Worm (Caenorhabditis elegans): ENCODE measurements around the gene fbxc-27.
"Not testable (repeated sequence)": the region's sequence is repeated elsewhere in the genome, so short reads cannot be mapped to it uniquely, and the experiment has no call there.

The fbxc-27 gene

ce11 chrII:953052-953451 lies 43.5 kb downstream of the fbxc-27 start:
- TF ChIP-seq nhr-129 (tag; optimal IDR thresholded peaks at IDR 0.05): no peak
- no peak for TF ChIP-seq mab-5 (tag; optimal IDR thresholded peaks at IDR 0.05)
- no peak for TF ChIP-seq lin-39 (tag; optimal IDR thresholded peaks at IDR 0.05)
- no peak for TF ChIP-seq unc-39 (tag; optimal IDR thresholded peaks at IDR 0.05)
- TF ChIP-seq aly-2 (tag; optimal IDR thresholded peaks at IDR 0.05): no peak
- no peak for TF ChIP-seq snpc-4 (tag; optimal IDR thresholded peaks at IDR 0.05)
- TF ChIP-seq nhr-10 (tag; optimal IDR thresholded peaks at IDR 0.05): no peak
- no peak for TF ChIP-seq nhr-23 (tag; optimal IDR thresholded peaks at IDR 0.05)
- TF ChIP-seq sem-4 (tag; optimal IDR thresholded peaks at IDR 0.05): no peak
- TF ChIP-seq ZK546.5 (tag; optimal IDR thresholded peaks at IDR 0.05): no peak
- TF ChIP-seq egl-27 (tag; optimal IDR thresholded peaks at IDR 0.05): no peak
- no peak for TF ChIP-seq dmd-4 (tag; optimal IDR thresholded peaks at IDR 0.05)

DNA sequence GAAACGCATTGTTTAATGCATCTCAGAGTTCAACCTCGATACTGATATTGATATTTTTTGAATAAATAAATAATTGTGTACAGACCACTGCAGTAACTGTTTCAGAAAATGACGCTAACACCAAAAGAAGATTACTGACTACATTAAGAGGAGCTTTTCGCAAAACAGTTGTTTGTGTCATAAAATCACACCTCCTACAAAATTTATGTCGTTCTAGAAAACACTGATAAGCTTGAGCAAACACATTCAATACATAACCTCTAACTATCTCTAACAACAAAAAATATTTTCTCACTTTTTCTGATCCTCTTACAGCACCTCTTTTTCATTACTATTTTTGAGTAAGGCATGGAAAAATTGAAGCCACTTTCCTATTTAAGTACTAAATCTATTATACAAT lies 45.1 kb downstream of the fbxc-27 start, which contains the start of gene fbxc-7:
Gene fbxc-7, plus strand, starts transcription at position 301 of the 400 bp plus-strand sequence.
- not testable (repeated sequence) for TF ChIP-seq sem-4 (tag; optimal IDR thresholded peaks at IDR 0.05); blmp-1 (tag; optimal IDR thresholded peaks at IDR 0.05; ENCODE audit: insufficient read depth); ama-1 (optimal IDR thresholded peaks at IDR 0.05)

DNA sequence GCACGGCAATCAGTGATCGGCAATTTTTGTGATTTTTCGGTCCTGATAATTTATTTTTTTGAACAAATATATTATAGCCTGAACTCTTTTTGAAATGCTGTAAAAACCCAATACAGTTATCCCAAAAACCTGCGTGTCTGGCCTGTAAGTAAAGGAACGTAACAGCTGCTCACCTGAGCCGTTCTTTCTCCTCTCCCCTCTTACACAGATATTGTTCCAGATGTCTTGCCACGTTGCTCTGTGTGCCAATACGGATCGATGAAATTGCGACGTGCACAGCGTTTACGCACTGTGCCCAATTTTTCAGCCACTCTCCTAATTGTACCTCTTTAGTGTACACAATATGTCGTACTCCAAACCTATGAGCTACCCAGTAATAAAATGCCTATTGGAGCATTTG lies 49.0 kb downstream of the fbxc-27 start, which contains the start of gene sdz-4:
Gene sdz-4, plus strand, starts transcription at position 301 of the 400 bp plus-strand sequence.
- TF ChIP-seq aly-2 (tag; optimal IDR thresholded peaks at IDR 0.05): no peak
- no peak for TF ChIP-seq R02D3.7 (tag; optimal IDR thresholded peaks at IDR 0.05)
- TF ChIP-seq lin-39 (tag; optimal IDR thresholded peaks at IDR 0.05): no peak
- no peak for TF ChIP-seq gmeb-1 (tag; optimal IDR thresholded peaks at IDR 0.05)
- no peak for TF ChIP-seq skn-1 (tag; optimal IDR thresholded peaks at IDR 0.05)
- no peak for TF ChIP-seq mdl-1 (tag; optimal IDR thresholded peaks at IDR 0.05)
- no peak for TF ChIP-seq lsy-2 (tag; optimal IDR thresholded peaks at IDR 0.05)
- no peak for TF ChIP-seq unc-62 (GFP tag; optimal IDR thresholded peaks at IDR 0.05)
- TF ChIP-seq nhr-23 (tag; optimal IDR thresholded peaks at IDR 0.05): no peak
- no peak for TF ChIP-seq lin-13 (GFP tag; optimal IDR thresholded peaks at IDR 0.05)
- TF ChIP-seq mbf-1 (tag; optimal IDR thresholded peaks at IDR 0.05): no peak
- no peak for TF ChIP-seq alr-1 (tag; optimal IDR thresholded peaks at IDR 0.05)
- TF ChIP-seq elt-1 (tag; optimal IDR thresholded peaks at IDR 0.05): no peak
- TF ChIP-seq crh-2 (tag; optimal IDR thresholded peaks at IDR 0.05): no peak

DNA sequence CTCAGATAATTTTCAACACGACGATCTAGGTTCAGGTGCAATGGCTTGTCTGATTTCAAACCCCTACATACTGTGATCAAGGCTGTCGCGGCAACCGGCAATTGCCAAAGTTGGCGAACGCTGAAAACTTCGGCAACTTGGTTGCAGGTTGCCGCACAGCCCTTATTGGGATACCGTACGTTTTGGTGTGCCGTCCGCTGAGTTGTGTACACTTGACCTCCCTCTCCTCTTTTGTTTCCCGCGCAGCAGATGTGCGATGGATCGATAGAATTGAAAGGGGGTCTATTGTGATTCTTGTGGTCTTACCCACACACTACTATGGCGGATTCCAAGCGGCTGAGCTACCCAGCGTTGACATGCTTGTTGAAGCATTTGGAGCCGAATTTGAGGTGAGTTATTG lies 50.6 kb downstream of the fbxc-27 start, which contains the start of the genes C32B5.18 and C32B5.7:
Gene C32B5.18, plus strand, starts transcription at position 301 of the 400 bp plus-strand sequence.
Gene C32B5.7, plus strand, starts transcription at position 311 of the 400 bp plus-strand sequence.
- TF ChIP-seq unc-55 (GFP tag; optimal IDR thresholded peaks at IDR 0.05) (no peak), ztf-11 (tag; optimal IDR thresholded peaks at IDR 0.05) (no peak), lin-39 (tag; optimal IDR thresholded peaks at IDR 0.05) (no peak), sma-3 (GFP tag; optimal IDR thresholded peaks at IDR 0.05) (no peak), nhr-12 (tag; optimal IDR thresholded peaks at IDR 0.05) (no peak), lin-13 (GFP tag; optimal IDR thresholded peaks at IDR 0.05) (no peak), egl-27 (tag; optimal IDR thresholded peaks at IDR 0.05) (no peak), alr-1 (tag; optimal IDR thresholded peaks at IDR 0.05) (no peak), sma-9 (GFP tag; optimal IDR thresholded peaks at IDR 0.05) (no peak), sma-9 (tag; optimal IDR thresholded peaks at IDR 0.05) (no peak), sem-4 (tag; optimal IDR thresholded peaks at IDR 0.05) (no peak), unc-62 (GFP tag; optimal IDR thresholded peaks at IDR 0.05) (no peak), nhr-10 (tag; optimal IDR thresholded peaks at IDR 0.05) (no peak), elt-3 (tag; optimal IDR thresholded peaks at IDR 0.05) (no peak), gmeb-1 (tag; optimal IDR thresholded peaks at IDR 0.05) (no peak), skn-1 (tag; optimal IDR thresholded peaks at IDR 0.05) (no peak), ceh-82 (tag; optimal IDR thresholded peaks at IDR 0.05) (no peak), fos-1 (tag; optimal IDR thresholded peaks at IDR 0.05) (no peak)

Data from whole organism, L2 larva.